Worm (Caenorhabditis elegans): ENCODE data around the gene rad-54.B.

rad-54.B gene

ce11 chrIV:16931077-16931476 lies 18.8 kb upstream of the rad-54.B start, which contains the start of gene Y116A8C.49:
Gene Y116A8C.49, minus strand, starts transcription at chrIV:16931177.
- TF ChIP-seq C08G9.2 (tag; optimal IDR thresholded peaks at IDR 0.05) (no peak), lim-6 (tag; optimal IDR thresholded peaks at IDR 0.05) (no peak), ceh-30 (tag; optimal IDR thresholded peaks at IDR 0.05) (no peak), dmd-4 (tag; optimal IDR thresholded peaks at IDR 0.05; ENCODE audit: borderline replicate concordance) (no peak), pax-1 (tag; optimal IDR thresholded peaks at IDR 0.05) (no peak), Y22D7AL.16 (tag; optimal IDR thresholded peaks at IDR 0.05) (no peak), unc-3 (GFP tag; conservative IDR thresholded peaks at IDR 0.05) (no peak), unc-3 (tag; optimal IDR thresholded peaks at IDR 0.05) (no peak), eyg-1 (tag; optimal IDR thresholded peaks at IDR 0.05) (no peak), hlh-30 (tag; optimal IDR thresholded peaks at IDR 0.05; ENCODE audit: insufficient read depth) (no peak), pat-9 (tag; optimal IDR thresholded peaks at IDR 0.05) (no peak)

DNA sequence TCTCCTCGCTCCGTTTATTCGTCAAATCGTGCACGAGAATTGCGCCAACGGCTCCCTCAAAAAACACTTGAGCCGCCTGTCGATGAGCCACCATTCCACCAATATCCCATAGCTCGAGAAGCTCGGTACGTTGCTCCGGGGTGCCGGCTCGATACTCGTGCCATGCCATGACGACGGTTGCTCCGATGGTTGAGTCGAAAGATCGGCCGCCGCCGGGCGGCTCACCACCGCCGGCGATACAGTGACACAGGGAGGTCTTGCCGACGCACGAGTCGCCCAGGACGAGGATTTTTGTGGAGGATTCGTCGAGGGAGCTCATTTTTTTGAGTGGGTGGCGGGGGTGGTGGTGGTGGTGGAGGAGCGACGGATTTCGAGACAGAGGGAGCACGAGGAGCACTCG lies 13.8 kb upstream of the rad-54.B start:
- TF ChIP-seq pros-1 (tag; optimal IDR thresholded peaks at IDR 0.05) (no peak), hlh-13 (GFP tag; optimal IDR thresholded peaks at IDR 0.05) (no peak), fkh-6 (tag; optimal IDR thresholded peaks at IDR 0.05) (no peak), elt-4 (tag; optimal IDR thresholded peaks at IDR 0.05) (no peak), ceh-9 (tag; optimal IDR thresholded peaks at IDR 0.05) (no peak), che-1 (tag; optimal IDR thresholded peaks at IDR 0.05) (no peak), lin-11 (tag; optimal IDR thresholded peaks at IDR 0.05) (no peak), nhr-11 (tag; optimal IDR thresholded peaks at IDR 0.05) (no peak), ceh-45 (GFP tag; IDR thresholded peaks at IDR 0.05) (no peak), pqm-1 (tag; optimal IDR thresholded peaks at IDR 0.05) (no peak), pax-1 (tag; optimal IDR thresholded peaks at IDR 0.05) (no peak), madf-2 (tag; optimal IDR thresholded peaks at IDR 0.05) (no peak)

DNA sequence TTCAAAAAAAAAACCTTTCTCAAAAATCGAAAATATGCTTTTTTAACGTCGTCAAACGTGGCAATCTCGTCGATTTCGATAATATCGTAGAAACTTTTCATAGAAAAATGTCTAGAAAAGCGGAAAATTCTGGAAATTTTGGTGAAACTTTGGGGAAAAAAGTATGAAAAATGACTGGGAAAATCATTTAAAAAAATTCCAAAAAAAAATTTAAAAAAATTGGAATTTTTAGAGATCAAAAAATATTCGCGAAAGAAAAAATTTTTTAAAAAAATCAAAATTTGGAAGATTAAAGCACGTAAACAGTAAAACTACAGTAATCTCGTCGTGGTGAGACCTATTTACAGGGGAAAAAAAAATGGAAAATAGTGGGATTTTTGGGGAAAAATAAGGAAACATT lies 10.9 kb upstream of the rad-54.B start, which contains the start of gene Y116A8C.10:
TSS of gene Y116A8C.10 (minus strand) at position 101 of the 400 bp plus-strand sequence.
- no peak for TF ChIP-seq ceh-45 (GFP tag; IDR thresholded peaks at IDR 0.05)
- no peak for TF ChIP-seq pros-1 (tag; optimal IDR thresholded peaks at IDR 0.05)
- TF ChIP-seq dve-1 (tag; optimal IDR thresholded peaks at IDR 0.05), result no peak
- TF ChIP-seq hlh-13 (GFP tag; optimal IDR thresholded peaks at IDR 0.05), result no peak
- no peak for TF ChIP-seq ceh-34 (tag; optimal IDR thresholded peaks at IDR 0.05)
- TF ChIP-seq elt-4 (tag; optimal IDR thresholded peaks at IDR 0.05), result no peak
- TF ChIP-seq K09A11.1 (tag; optimal IDR thresholded peaks at IDR 0.05; ENCODE audit: insufficient read depth), result no peak
- no peak for TF ChIP-seq ets-4 (tag; optimal IDR thresholded peaks at IDR 0.05)
- no peak for TF ChIP-seq ceh-48 (tag; optimal IDR thresholded peaks at IDR 0.05)
- TF ChIP-seq fkh-6 (tag; optimal IDR thresholded peaks at IDR 0.05), result no peak
- TF ChIP-seq dmd-4 (tag; optimal IDR thresholded peaks at IDR 0.05; ENCODE audit: borderline replicate concordance), result no peak
- no peak for TF ChIP-seq ama-1 (optimal IDR thresholded peaks at IDR 0.05)
- TF ChIP-seq F13H6.1 (tag; optimal IDR thresholded peaks at IDR 0.05), result no peak
- no peak for TF ChIP-seq hlh-8 (tag; optimal IDR thresholded peaks at IDR 0.05)

DNA sequence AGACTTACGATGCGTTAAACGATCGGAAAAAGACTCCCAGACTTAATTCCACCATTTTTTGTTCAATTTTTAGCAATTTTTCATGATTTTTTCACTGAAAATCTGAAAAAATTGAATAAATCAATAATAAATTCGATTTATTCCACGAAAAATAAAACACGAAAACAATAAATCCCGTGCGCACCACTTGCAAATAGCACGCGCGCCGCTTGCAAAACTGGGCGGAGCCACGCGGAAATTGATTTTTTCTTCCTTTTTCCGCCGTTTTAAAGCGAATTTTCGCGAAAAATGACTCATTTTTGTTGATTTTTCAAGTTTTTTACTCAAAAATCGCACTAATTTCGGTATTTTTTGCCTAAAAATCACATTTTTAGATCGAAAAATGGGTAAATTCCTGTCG lies 3.1 kb upstream of the rad-54.B start, which contains the start of the genes Y116A8C.9 and arf-6:
TSS of gene Y116A8C.9 (minus strand) at position 55 of the 400 bp plus-strand sequence.
TSS of gene arf-6 (plus strand) at position 375 of the 400 bp plus-strand sequence.
- peak; percentile 62 for TF ChIP-seq ahr-1 (tag; optimal IDR thresholded peaks at IDR 0.05)
- peak; percentile 43 for TF ChIP-seq zip-5 (tag; optimal IDR thresholded peaks at IDR 0.05)
- TF ChIP-seq hlh-30 (tag; optimal IDR thresholded peaks at IDR 0.05; ENCODE audit: insufficient read depth), result peak; percentile 48
- TF ChIP-seq unc-86 (tag; optimal IDR thresholded peaks at IDR 0.05), result peak; percentile 69
- no peak for TF ChIP-seq pag-3 (tag; optimal IDR thresholded peaks at IDR 0.05; ENCODE audit: borderline replicate concordance)
- TF ChIP-seq dve-1 (tag; optimal IDR thresholded peaks at IDR 0.05), result no peak
- peak; percentile 58 for TF ChIP-seq unc-42 (tag; optimal IDR thresholded peaks at IDR 0.05)
- TF ChIP-seq tbx-7 (tag; optimal IDR thresholded peaks at IDR 0.05), result peak; percentile 36
- TF ChIP-seq C08G9.2 (tag; optimal IDR thresholded peaks at IDR 0.05), result peak; percentile 22
- peak; percentile 35 for TF ChIP-seq F13H6.1 (tag; optimal IDR thresholded peaks at IDR 0.05)
- TF ChIP-seq sox-4 (tag; optimal IDR thresholded peaks at IDR 0.05), result peak; percentile 68
- no peak for TF ChIP-seq pqm-1 (tag; optimal IDR thresholded peaks at IDR 0.05)
- TF ChIP-seq rnt-1 (tag; optimal IDR thresholded peaks at IDR 0.05), result peak; percentile 24
- TF ChIP-seq che-1 (tag; optimal IDR thresholded peaks at IDR 0.05), result peak; percentile 29
- TF ChIP-seq pha-2 (tag; optimal IDR thresholded peaks at IDR 0.05), result no peak
- peak; percentile 41 for TF ChIP-seq lim-6 (tag; optimal IDR thresholded peaks at IDR 0.05)
- peak; percentile 75 for TF ChIP-seq elt-2 (tag; optimal IDR thresholded peaks at IDR 0.05)
- no peak for TF ChIP-seq pros-1 (tag; optimal IDR thresholded peaks at IDR 0.05)
- no peak for TF ChIP-seq nhr-11 (tag; optimal IDR thresholded peaks at IDR 0.05)
- no peak for TF ChIP-seq fkh-10 (GFP tag; optimal IDR thresholded peaks at IDR 0.05)
- TF ChIP-seq dmd-4 (tag; optimal IDR thresholded peaks at IDR 0.05; ENCODE audit: borderline replicate concordance), result peak; percentile 18
- TF ChIP-seq pax-1 (tag; optimal IDR thresholded peaks at IDR 0.05), result no peak
- TF ChIP-seq elt-4 (tag; optimal IDR thresholded peaks at IDR 0.05), result no peak
- no peak for TF ChIP-seq mec-3 (tag; optimal IDR thresholded peaks at IDR 0.05; ENCODE audit: borderline replicate concordance)
- peak; percentile 55 for TF ChIP-seq nfya-1 (tag; optimal IDR thresholded peaks at IDR 0.05)
- TF ChIP-seq ceh-19 (GFP tag; optimal IDR thresholded peaks at IDR 0.05), result peak; percentile 68
- no peak for TF ChIP-seq sox-2 (GFP tag; IDR thresholded peaks at IDR 0.05)
- no peak for TF ChIP-seq ceh-30 (tag; optimal IDR thresholded peaks at IDR 0.05)
- TF ChIP-seq Y22D7AL.16 (tag; optimal IDR thresholded peaks at IDR 0.05), result peak; percentile 45

Data from whole organism, late embryonic.